Worm (Caenorhabditis elegans): Measurements from ENCODE around the gene sdz-8.

The sdz-8 gene

DNA sequence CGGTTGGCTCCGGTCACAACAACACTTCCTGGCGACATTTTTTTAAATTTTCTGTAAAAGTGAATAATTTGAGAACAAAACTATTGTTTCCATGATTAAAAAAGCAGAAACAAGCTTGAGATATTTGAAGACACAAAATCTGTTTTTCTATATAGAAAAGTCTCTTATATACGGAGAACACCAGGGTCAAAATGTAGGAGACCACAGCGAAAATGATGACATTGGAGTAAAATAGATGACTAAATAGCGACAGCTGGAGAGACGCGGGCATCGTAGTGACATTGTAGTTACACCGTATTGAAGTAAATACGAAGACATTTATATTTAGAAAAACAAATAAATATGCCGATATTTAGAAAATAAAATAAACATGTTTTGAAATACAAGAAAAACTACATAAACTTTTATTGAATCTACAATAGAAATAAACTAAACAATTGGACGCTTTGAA, at the start of gene sdz-8:
TSS of gene sdz-8 (minus strand) at position 51 of the 451 bp plus-strand sequence.
- no peak for TF ChIP-seq fkh-4 (tag; optimal IDR thresholded peaks at IDR 0.05; ENCODE audit: borderline replicate concordance)
- TF ChIP-seq efl-1 (optimal IDR thresholded peaks at IDR 0.05) = no peak
- peak in 1 of 2 experiments; percentile 58 for TF ChIP-seq efl-1 (GFP tag; optimal IDR thresholded peaks at IDR 0.05 in 1 of 2)
- TF ChIP-seq lin-14 (GFP tag; optimal IDR thresholded peaks at IDR 0.05) = peak; percentile 26
- no peak for TF ChIP-seq F16B12.6 (tag; optimal IDR thresholded peaks at IDR 0.05)
- peak; percentile 93 for TF ChIP-seq skn-1 (tag; optimal IDR thresholded peaks at IDR 0.05)

DNA sequence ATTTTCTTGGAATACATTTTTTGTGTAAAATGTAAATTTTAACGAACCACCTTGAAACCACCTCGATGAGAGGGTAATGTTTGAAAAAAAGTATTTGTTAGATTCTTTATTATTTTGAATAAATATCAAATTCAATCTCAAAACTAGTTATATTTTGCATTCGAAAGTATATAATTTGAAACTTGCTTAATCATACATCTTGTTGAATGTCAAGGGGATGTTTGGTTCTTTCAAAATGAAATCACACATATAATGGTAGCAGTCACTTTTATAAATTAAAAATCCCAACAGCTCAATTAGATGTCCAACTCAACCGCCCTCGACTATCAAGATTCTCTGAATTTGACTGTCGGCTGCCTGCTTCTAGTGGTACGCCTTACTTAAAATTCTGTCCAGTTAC, 48.6 kb upstream of the sdz-8 start, which contains the start of gene srx-87:
TSS of gene srx-87 (plus strand) at position 301 of the 400 bp plus-strand sequence.
- TF ChIP-seq efl-1 (optimal IDR thresholded peaks at IDR 0.05) (no peak), efl-1 (GFP tag; optimal IDR thresholded peaks at IDR 0.05 in 1 of 2) (peak in 1 of 2 experiments; percentile 17), fkh-8 (tag; optimal IDR thresholded peaks at IDR 0.05) (no peak), nhr-85 (tag) (no peak), ama-1 (optimal IDR thresholded peaks at IDR 0.05) (no peak), C34B4.2 (tag; optimal IDR thresholded peaks at IDR 0.05) (no peak)

ce11 chrV:11562643-11563042, 46.7 kb upstream of the sdz-8 start, which contains the start of gene srx-86:
srx-86 (plus strand) TSS chrV:11562943.
- TF ChIP-seq isw-1 (GFP tag; IDR thresholded peaks at IDR 0.05) (no peak), ceh-63 (GFP tag; optimal IDR thresholded peaks at IDR 0.05) (no peak), fkh-8 (tag; optimal IDR thresholded peaks at IDR 0.05) (no peak), efl-3 (GFP tag; optimal IDR thresholded peaks at IDR 0.05) (no peak), hlh-4 (tag; optimal IDR thresholded peaks at IDR 0.05) (no peak), jun-1 (tag; optimal IDR thresholded peaks at IDR 0.05) (no peak), ztf-11 (tag; optimal IDR thresholded peaks at IDR 0.05) (no peak), aly-2 (tag; optimal IDR thresholded peaks at IDR 0.05) (no peak), snpc-4 (tag; optimal IDR thresholded peaks at IDR 0.05) (no peak), nhr-77 (tag; optimal IDR thresholded peaks at IDR 0.05) (no peak), lir-3 (tag; optimal IDR thresholded peaks at IDR 0.05; ENCODE audit: poor library complexity) (no peak)

DNA sequence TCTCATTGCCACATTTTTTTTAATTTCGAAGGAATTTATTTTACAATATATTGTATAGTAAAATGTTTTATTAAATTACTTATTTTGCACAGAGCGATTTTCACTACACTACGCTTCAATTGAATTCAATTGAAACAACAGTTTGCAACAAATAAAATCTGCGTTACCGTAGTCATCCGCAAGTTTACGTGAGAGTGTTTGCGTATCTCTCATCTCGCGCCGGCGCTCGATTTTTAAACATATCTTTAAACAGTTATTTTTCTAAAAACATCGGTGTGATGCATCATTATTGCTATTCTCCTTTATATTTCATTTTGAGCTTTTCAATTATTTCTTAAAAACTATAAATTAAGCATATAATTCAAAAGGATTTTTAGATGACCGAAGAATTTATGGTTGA, 38.3 kb upstream of the sdz-8 start, which contains the start of gene duo-1:
TSS of gene duo-1 (plus strand) at position 371 of the 400 bp plus-strand sequence.
- TF ChIP-seq nhr-84 (tag; optimal IDR thresholded peaks at IDR 0.05) (no peak), efl-1 (optimal IDR thresholded peaks at IDR 0.05) (peak in 1 of 2 experiments; percentile 57), efl-1 (GFP tag; optimal IDR thresholded peaks at IDR 0.05 in 1 of 2) (no peak), F16B12.6 (tag; optimal IDR thresholded peaks at IDR 0.05) (peak; percentile 23), irx-1 (tag; optimal IDR thresholded peaks at IDR 0.05) (no peak), lir-3 (tag; optimal IDR thresholded peaks at IDR 0.05; ENCODE audit: poor library complexity) (no peak), C34B4.2 (tag; optimal IDR thresholded peaks at IDR 0.05) (no peak), dpl-1 (GFP tag; optimal IDR thresholded peaks at IDR 0.05) (peak in 1 of 3 experiments; percentile 5), zip-4 (GFP tag; optimal IDR thresholded peaks at IDR 0.05) (no peak), mdl-1 (tag; optimal IDR thresholded peaks at IDR 0.05) (no peak), unc-98 (GFP tag; IDR thresholded peaks at IDR 0.05) (no peak)

DNA sequence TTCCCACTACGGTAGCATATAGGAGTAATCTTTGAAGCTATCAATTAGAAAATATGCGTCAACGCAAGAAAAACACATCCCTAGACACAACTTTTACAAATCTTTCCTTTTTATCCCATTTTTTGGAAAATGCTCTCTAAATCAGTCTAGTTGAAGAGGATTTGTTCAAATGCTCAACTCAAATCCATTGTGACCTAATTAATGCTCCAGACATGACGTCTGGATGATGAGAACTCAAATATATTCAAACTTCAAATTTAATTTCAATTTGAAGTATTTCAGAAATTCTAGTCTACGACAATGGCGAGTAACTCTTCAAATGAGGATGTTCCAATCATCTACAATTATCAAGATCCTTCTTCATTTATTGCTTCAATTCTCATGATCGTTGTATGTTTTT, 36.4 kb upstream of the sdz-8 start, which contains the start of gene srx-85:
TSS of gene srx-85 (plus strand) at position 301 of the 400 bp plus-strand sequence.
- TF ChIP-seq hlh-17 (GFP tag; optimal IDR thresholded peaks at IDR 0.05; ENCODE audit: borderline replicate concordance) = no peak
- no peak for TF ChIP-seq fos-1 (tag; optimal IDR thresholded peaks at IDR 0.05)
- TF ChIP-seq aha-1 (tag; optimal IDR thresholded peaks at IDR 0.05) = no peak
- no peak for TF ChIP-seq lsy-2 (tag; optimal IDR thresholded peaks at IDR 0.05)
- TF ChIP-seq C16A3.4 (tag; optimal IDR thresholded peaks at IDR 0.05) = no peak
- no peak for TF ChIP-seq hpl-2 (GFP tag; optimal IDR thresholded peaks at IDR 0.05)
- no peak for TF ChIP-seq efl-3 (GFP tag; optimal IDR thresholded peaks at IDR 0.05)
- TF ChIP-seq mab-9 (GFP tag; IDR thresholded peaks at IDR 0.05) = no peak
- no peak for TF ChIP-seq alr-1 (tag; optimal IDR thresholded peaks at IDR 0.05; ENCODE audit: borderline replicate concordance)
- TF ChIP-seq vab-15 (tag; optimal IDR thresholded peaks at IDR 0.05) = no peak
- TF ChIP-seq C34B4.2 (tag; optimal IDR thresholded peaks at IDR 0.05) = no peak
- no peak for TF ChIP-seq sox-4 (tag; optimal IDR thresholded peaks at IDR 0.05)
- no peak for TF ChIP-seq F16B12.6 (tag; optimal IDR thresholded peaks at IDR 0.05)
- TF ChIP-seq mdl-1 (tag; optimal IDR thresholded peaks at IDR 0.05) = no peak
- no peak for TF ChIP-seq nhr-20 (tag; optimal IDR thresholded peaks at IDR 0.05)
- no peak for TF ChIP-seq unc-130 (tag; optimal IDR thresholded peaks at IDR 0.05)
- no peak for TF ChIP-seq unc-86 (tag; optimal IDR thresholded peaks at IDR 0.05)
- no peak for TF ChIP-seq snu-23 (GFP tag; optimal IDR thresholded peaks at IDR 0.05)
- TF ChIP-seq nhr-76 (tag; optimal IDR thresholded peaks at IDR 0.05) = no peak
- TF ChIP-seq nhr-84 (tag; optimal IDR thresholded peaks at IDR 0.05) = no peak

Measured in whole organism, L1 larva.